Worm (Caenorhabditis elegans): Measurements from ENCODE around the gene hot-8.
A peak's percentile ranks its signal among the peaks of the same experiment; 100 is the strongest.

DNA sequence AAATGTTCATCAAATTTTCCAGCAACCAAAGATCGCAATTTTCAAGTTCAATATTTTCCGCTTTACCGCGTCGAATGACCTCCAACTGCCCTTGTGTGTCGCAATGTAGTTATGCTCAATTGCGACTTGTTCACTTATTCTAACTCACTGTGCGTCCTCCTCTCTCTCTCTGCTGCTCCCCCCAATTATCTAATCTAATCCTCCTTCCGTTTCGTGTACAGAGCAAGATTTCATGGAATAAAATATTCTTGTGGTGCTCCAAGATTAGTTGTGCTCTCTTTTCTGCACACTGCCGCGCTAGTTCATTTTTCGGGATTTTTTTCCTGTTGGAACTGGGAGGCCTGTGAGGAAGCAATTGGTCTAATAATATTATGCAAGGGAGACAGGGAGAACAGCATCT lies 3.9 kb downstream of the hot-8 start:
- TF ChIP-seq ces-1 (GFP tag; optimal IDR thresholded peaks at IDR 0.05) (peak; percentile 92), snpc-4 (tag; optimal IDR thresholded peaks at IDR 0.05) (no peak), lin-13 (tag; optimal IDR thresholded peaks at IDR 0.05) (no peak), sptf-1 (tag; optimal IDR thresholded peaks at IDR 0.05) (no peak), lsy-2 (tag; optimal IDR thresholded peaks at IDR 0.05) (no peak), blmp-1 (tag; optimal IDR thresholded peaks at IDR 0.05) (no peak), unc-62 (GFP tag; optimal IDR thresholded peaks at IDR 0.05) (no peak), flh-1 (GFP tag; optimal IDR thresholded peaks at IDR 0.05) (no peak), pha-4 (tag; optimal IDR thresholded peaks at IDR 0.05) (no peak), elt-3 (tag; optimal IDR thresholded peaks at IDR 0.05) (no peak), nhr-12 (tag; optimal IDR thresholded peaks at IDR 0.05) (no peak), mab-5 (tag; optimal IDR thresholded peaks at IDR 0.05) (no peak)

Data from whole organism, mixed stage, embryonic.